Worm (Caenorhabditis elegans): Measurements from ENCODE around the gene Y110A2AL.6.
A peak's percentile ranks its signal among the peaks of the same experiment; 100 is the strongest.

Y110A2AL.6 gene

ce11 chrII:2859873-2860821 is 18.7 kb upstream of the Y110A2AL.6 start (continued):
- TF ChIP-seq gei-8 (GFP tag; optimal IDR thresholded peaks at IDR 0.05) (peak; percentile 31), dmd-6 (GFP tag; IDR thresholded peaks at IDR 0.05) (peak; percentile 31), lin-15B (tag; optimal IDR thresholded peaks at IDR 0.05) (no peak), spr-1 (tag; optimal IDR thresholded peaks at IDR 0.05) (no peak), R02D3.7 (tag; optimal IDR thresholded peaks at IDR 0.05) (no peak), ceh-62 (tag; optimal IDR thresholded peaks at IDR 0.05) (no peak), nhr-6 (tag; optimal IDR thresholded peaks at IDR 0.05) (no peak), snpc-4 (tag; optimal IDR thresholded peaks at IDR 0.05) (no peak), nhr-237 (tag; optimal IDR thresholded peaks at IDR 0.05) (no peak), nhr-42 (GFP tag; IDR thresholded peaks at IDR 0.05) (no peak), ceh-32 (tag; optimal IDR thresholded peaks at IDR 0.05; ENCODE audit: poor library complexity) (no peak), dpl-1 (GFP tag; optimal IDR thresholded peaks at IDR 0.05) (no peak), nhr-10 (tag; optimal IDR thresholded peaks at IDR 0.05) (no peak), daf-16 (GFP tag; optimal IDR thresholded peaks at IDR 0.05) (peak in 1 of 2 experiments; percentile 26), daf-16 (tag; optimal IDR thresholded peaks at IDR 0.05) (peak; percentile 2), nhr-77 (tag; optimal IDR thresholded peaks at IDR 0.05) (no peak), lin-1 (GFP tag; IDR thresholded peaks at IDR 0.05) (0 out of 2 replicates have a peak, but pooled peaks have one; percentile 37), aha-1 (tag) (no peak), daf-12 (tag; optimal IDR thresholded peaks at IDR 0.05) (no peak), unc-130 (GFP tag; optimal IDR thresholded peaks at IDR 0.05) (no peak), D1046.2 (GFP tag; IDR thresholded peaks at IDR 0.05) (0 out of 2 replicates have a peak, but pooled peaks have one; percentile 46), spr-3 (GFP tag; optimal IDR thresholded peaks at IDR 0.05) (no peak), F10B5.3 (tag; optimal IDR thresholded peaks at IDR 0.05) (no peak), pqm-1 (tag; optimal IDR thresholded peaks at IDR 0.05) (no peak), arid-1 (GFP tag; conservative IDR thresholded peaks at IDR 0.05) (peak; percentile 67), duxl-1 (tag; optimal IDR thresholded peaks at IDR 0.05; ENCODE audit: poor library complexity) (no peak), lir-3 (tag; optimal IDR thresholded peaks at IDR 0.05) (no peak), nhr-76 (tag; optimal IDR thresholded peaks at IDR 0.05) (no peak), daf-8 (GFP tag; IDR thresholded peaks at IDR 0.05) (no peak), zag-1 (tag; optimal IDR thresholded peaks at IDR 0.05) (no peak), skn-1 (tag; optimal IDR thresholded peaks at IDR 0.05) (no peak), snpc-1.2 (GFP tag; IDR thresholded peaks at IDR 0.05) (no peak), saeg-2 (GFP tag; IDR thresholded peaks at IDR 0.05) (no peak), Y5F2A.4 (GFP tag; optimal IDR thresholded peaks at IDR 0.05) (no peak), ceh-82 (tag; optimal IDR thresholded peaks at IDR 0.05) (no peak), T20F7.1 (GFP tag; optimal IDR thresholded peaks at IDR 0.05) (no peak), egl-43 (GFP tag; IDR thresholded peaks at IDR 0.05) (peak; percentile 90), madf-5 (GFP tag; IDR thresholded peaks at IDR 0.05) (0 out of 4 replicates have a peak, but pooled peaks have one; percentile 37 to 53), nhr-41 (GFP tag; IDR thresholded peaks at IDR 0.05) (no peak), dmd-9 (GFP tag; IDR thresholded peaks at IDR 0.05) (no peak), jun-1 (tag; optimal IDR thresholded peaks at IDR 0.05) (no peak), lin-13 (GFP tag; optimal IDR thresholded peaks at IDR 0.05) (no peak), rbr-2 (tag; optimal IDR thresholded peaks at IDR 0.05) (no peak), lim-7 (GFP tag; IDR thresholded peaks at IDR 0.05) (peak; percentile 83), T26A8.4 (GFP tag; IDR thresholded peaks at IDR 0.05) (0 out of 2 replicates have a peak, but pooled peaks have one; percentile 28), tag-97 (GFP tag; IDR thresholded peaks at IDR 0.05) (no peak), attf-4 (tag; optimal IDR thresholded peaks at IDR 0.05) (no peak), F26F4.8 (GFP tag; conservative IDR thresholded peaks at IDR 0.05) (peak; percentile 53; the same call in 1 of the 2 replicates), nhr-102 (tag; optimal IDR thresholded peaks at IDR 0.05) (peak; percentile 36), ztf-7 (tag; optimal IDR thresholded peaks at IDR 0.05) (no peak), hif-1 (tag; optimal IDR thresholded peaks at IDR 0.05) (no peak)
